Worm (Caenorhabditis elegans): ENCODE measurements around the gene tir-1.

- TF ChIP-seq tbx-37 (GFP tag; conservative IDR thresholded peaks at IDR 0.05) (no peak), tra-4 (tag; optimal IDR thresholded peaks at IDR 0.05) (no peak), ama-1 (optimal IDR thresholded peaks at IDR 0.05) (no peak), B0310.2 (tag; optimal IDR thresholded peaks at IDR 0.05) (no peak), flt-1 (GFP tag; IDR thresholded peaks at IDR 0.05) (no peak), pes-1 (GFP tag; IDR thresholded peaks at IDR 0.05) (no peak), ceh-36 (tag; optimal IDR thresholded peaks at IDR 0.05) (no peak), F13C5.2 (tag; optimal IDR thresholded peaks at IDR 0.05) (no peak), hmbx-1 (tag; optimal IDR thresholded peaks at IDR 0.05) (no peak), hnd-1 (tag; optimal IDR thresholded peaks at IDR 0.05) (no peak)
Observed at ce11 chrIII:3931423-3931822, 30.0 kb upstream of the tir-1 start, which contains the start of gene F37A8.2.

Data from whole organism, early embryonic.